Fruit fly (Drosophila melanogaster) S2 (cell line): ENCODE data around the gene GckIII.

ENCODE experiments used
- CG8478 ChIP-seq: fragments of >200 bp; optimal IDR thresholded peaks from 2 replicates; lab custom pipeline; 2018
- CTCF ChIP-seq, 2 experiments: fragments of >200 bp; optimal IDR thresholded peaks; 2 replicates each; lab custom pipeline; 2018

dm6 chr3R:17130326-17130725 lies 45.0 kb downstream of the GckIII start, which contains the start of gene CG17475:
- TF ChIP-seq CG8478 (lab: Kevin White, UChicago): no peak
- TF ChIP-seq CTCF (optimal IDR thresholded peaks at IDR 0.05; lab: Kevin White, UChicago): no peak
